Fruit fly (Drosophila melanogaster): ENCODE data around the gene ImpL1.

DNA sequence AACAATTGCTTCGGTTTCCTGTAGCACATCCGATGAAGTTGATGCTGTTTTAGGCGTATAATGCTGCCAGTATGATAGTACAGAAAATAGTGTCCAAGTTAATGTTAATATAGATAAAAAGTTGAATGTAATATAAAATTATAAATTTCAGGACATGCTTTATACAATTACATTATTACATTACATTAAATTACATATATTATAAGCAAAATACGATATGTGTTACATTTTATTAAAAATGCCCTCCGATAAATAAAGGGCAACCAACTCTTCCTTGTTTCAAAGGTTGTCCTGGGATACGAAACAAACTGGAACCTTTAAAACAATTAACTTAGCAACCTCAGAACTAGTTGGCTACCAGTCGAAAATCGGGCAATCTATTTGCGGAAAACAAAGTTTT, 33.8 kb upstream of the ImpL1 start, which contains the start of gene CG17687:
- TF ChIP-seq D1 (tag; optimal IDR thresholded peaks at IDR 0.05) (no peak), CG8159 (tag; optimal IDR thresholded peaks at IDR 0.05) (no peak), EcR (GFP tag; optimal IDR thresholded peaks at IDR 0.05) (no peak), CG4496 (GFP tag; IDR thresholded peaks at IDR 0.05) (no peak), Ets98B (GFP tag; IDR thresholded peaks at IDR 0.05) (no peak), Snoo (tag; optimal IDR thresholded peaks at IDR 0.05) (no peak), CG13204 (GFP tag; optimal IDR thresholded peaks at IDR 0.05) (no peak)

Measured in whole organism, pupa.